Worm (Caenorhabditis elegans) whole organism, L4/young adult: ENCODE measurements around the gene R52.4.

ENCODE experiments used
- dao-5 ChIP-seq: sonication (generic microtip); optimal IDR thresholded peaks from 2 replicates; lab custom pipeline; 2016; ENCODE audit warnings: missing genotype, missing genetic modification characterization, moderate library complexity, missing compliant biosample characterization
- him-1 ChIP-seq: sonication (generic microtip); optimal IDR thresholded peaks from 2 replicates; lab custom pipeline; 2016; ENCODE audit warnings: missing genotype, missing genetic modification reagents, missing genetic modification characterization, missing compliant biosample characterization

ce11 chrII:2058985-2059384, 49.2 kb downstream of the R52.4 start, which contains the start of gene F07E5.5:
- TF ChIP-seq dao-5 (tag; lab: Kevin White, UChicago), result no peak
- no peak for TF ChIP-seq him-1 (tag; lab: Kevin White, UChicago)
